Worm (Caenorhabditis elegans) whole organism, late embryonic: Measurements from ENCODE around the gene best-21.

ENCODE experiments used
- ama-1 ChIP-seq: fragments of 150-350 bp; optimal IDR thresholded peaks from 2 replicates; lab custom pipeline; 2014
- ceh-24 ChIP-seq: sonication (generic microtip); optimal IDR thresholded peaks from 2 replicates; lab custom pipeline; 2016; ENCODE audit warnings: mild to moderate bottlenecking, missing genetic modification characterization, missing compliant biosample characterization
- ceh-30 ChIP-seq: fragments of 150-350 bp; optimal IDR thresholded peaks from 2 replicates; lab custom pipeline; 2014; ENCODE audit warnings: missing biosample characterization, missing genetic modification characterization
- dmd-4 ChIP-seq: sonication (generic microtip); optimal IDR thresholded peaks from 2 replicates; lab custom pipeline; 2016; ENCODE audit warnings: borderline replicate concordance, missing genetic modification characterization, missing compliant biosample characterization
- fkh-10 ChIP-seq: fragments of 150-350 bp; optimal IDR thresholded peaks from 2 replicates; lab custom pipeline; 2014; ENCODE audit warnings: missing biosample characterization, missing genetic modification reagents, missing genetic modification characterization
- pag-3 ChIP-seq: sonication (generic microtip); optimal IDR thresholded peaks from 2 replicates; lab custom pipeline; 2016; ENCODE audit warnings: missing compliant biosample characterization, missing genetic modification characterization, borderline replicate concordance

- TF ChIP-seq ceh-30 (tag; lab: Kevin White, UChicago), result no peak
- no peak for TF ChIP-seq dmd-4 (tag; lab: Kevin White, UChicago)
- TF ChIP-seq ama-1 (lab: Kevin White, UChicago), result no peak
- no peak for TF ChIP-seq fkh-10 (GFP tag; lab: Kevin White, UChicago)
- TF ChIP-seq ceh-24 (tag; lab: Kevin White, UChicago), result no peak
- no peak for TF ChIP-seq pag-3 (tag; lab: Kevin White, UChicago)
Observed at ce11 chrIV:15323593-15323992, 21.3 kb downstream of the best-21 start, which contains the start of gene tbx-39.
